Fruit fly (Drosophila melanogaster) whole organism, wandering third instar larva: ENCODE data around the gene CG14024.

ENCODE experiments used
- foxo ChIP-seq, 2 experiments: fragments of 200-800 bp; sonication (Bioruptor generic); optimal IDR thresholded peaks; 2 replicates in 1 of 2; 3 replicates in 1 of 2; lab custom pipeline; 2016 to 2017; ENCODE audit warnings: missing biosample characterization in 2 of 2, missing genetic modification characterization in 2 of 2
- fru ChIP-seq: fragments of 200-800 bp; sonication (Bioruptor generic); optimal IDR thresholded peaks from 3 replicates; lab custom pipeline; 2016; ENCODE audit warnings: missing biosample characterization, mild to moderate bottlenecking, missing genetic modification characterization

DNA sequence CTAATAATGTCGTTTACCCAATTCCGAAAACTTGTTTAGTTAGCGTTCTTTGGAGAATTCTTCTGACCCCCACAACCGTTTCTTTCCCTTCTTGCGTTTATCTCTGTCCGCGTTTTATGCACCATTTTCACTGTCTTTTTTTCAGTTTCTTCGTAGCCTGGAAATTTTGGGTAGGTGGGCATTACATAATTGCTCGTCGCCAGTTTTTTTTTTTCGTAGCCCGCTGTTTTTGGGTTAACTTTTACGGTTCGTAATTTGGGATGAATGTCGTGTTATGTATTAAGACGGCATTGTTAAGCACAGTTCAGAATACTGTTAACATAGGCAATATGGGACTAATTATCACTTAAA lies 16.8 kb downstream of the CG14024 start:
- TF ChIP-seq fru (GFP tag; lab: Kevin White, UChicago) = no peak
- TF ChIP-seq foxo (GFP tag; optimal IDR thresholded peaks at IDR 0.05; lab: Kevin White, UChicago) = no peak
